Fruit fly (Drosophila melanogaster) whole organism, embryonic: Measurements from ENCODE around the gene MED19.
A peak's percentile ranks its signal among the peaks of the same experiment; 100 is the strongest.

Source experiments
- Adf1 ChIP-seq: fragments of 200-800 bp; sonication (Bioruptor generic); IDR thresholded peaks from 2 replicates; pipeline ENCODE4 v1.3.6; 2022; ENCODE audit warnings: missing biosample characterization, missing genetic modification characterization
- Atf6 ChIP-seq: fragments of 200-800 bp; sonication (Bioruptor generic); IDR thresholded peaks from 2 replicates; pipeline ENCODE4 v1.3.6; 2022; ENCODE audit warnings: missing biosample characterization, missing genetic modification characterization
- BtbVII ChIP-seq: fragments of 200-800 bp; sonication (Bioruptor generic); optimal IDR thresholded peaks from 3 replicates; lab custom pipeline; 2017; ENCODE audit warnings: missing biosample characterization, mild to moderate bottlenecking, missing genetic modification characterization
- Bteb2 ChIP-seq: fragments of 200-800 bp; sonication (Bioruptor generic); optimal IDR thresholded peaks from 2 replicates; lab custom pipeline; 2016; ENCODE audit warnings: missing biosample characterization, missing genetic modification characterization
- CG1024 ChIP-seq: fragments of 200-800 bp; sonication (Bioruptor generic); IDR thresholded peaks from 2 replicates; pipeline ENCODE4 v1.3.6; 2022; ENCODE audit warnings: missing biosample characterization, missing genetic modification characterization
- CG10959 ChIP-seq: fragments of 200-800 bp; sonication (Bioruptor generic); IDR thresholded peaks from 2 replicates; pipeline ENCODE4 v1.3.6; 2022; ENCODE audit warnings: missing biosample characterization, missing genetic modification characterization
- CG10979 ChIP-seq: fragments of 200-800 bp; sonication (Bioruptor generic); optimal IDR thresholded peaks from 2 replicates; lab custom pipeline; 2018; ENCODE audit warnings: missing biosample characterization, mild to moderate bottlenecking, missing genetic modification characterization, moderate library complexity
- CG11085 ChIP-seq: fragments of 200-800 bp; sonication (Bioruptor generic); IDR thresholded peaks from 2 replicates; pipeline ENCODE4 v1.3.6; 2022; ENCODE audit warnings: missing biosample characterization, missing genetic modification characterization
- CG11247 ChIP-seq: fragments of 200-800 bp; sonication (Bioruptor generic); IDR thresholded peaks from 2 replicates; pipeline ENCODE4 v1.3.6; 2022; ENCODE audit warnings: missing biosample characterization, missing genetic modification characterization
- CG13424 ChIP-seq: fragments of 200-800 bp; sonication (Bioruptor generic); optimal IDR thresholded peaks from 2 replicates; lab custom pipeline; 2019; ENCODE audit warnings: missing biosample characterization, mild to moderate bottlenecking, missing genetic modification characterization, moderate library complexity
- CG13624 ChIP-seq: fragments of 200-800 bp; sonication (Bioruptor generic); optimal IDR thresholded peaks from 2 replicates; lab custom pipeline; 2016; ENCODE audit warnings: missing biosample characterization, missing genetic modification characterization
- CG14441 ChIP-seq: fragments of 200-800 bp; sonication (Bioruptor generic); IDR thresholded peaks from 2 replicates; pipeline ENCODE4 v1.3.6; 2022; ENCODE audit warnings: missing biosample characterization, missing genetic modification characterization
- CG1603 ChIP-seq: fragments of 200-800 bp; sonication (Bioruptor generic); optimal IDR thresholded peaks from 2 replicates; lab custom pipeline; 2019; ENCODE audit warnings: missing biosample characterization, mild to moderate bottlenecking, missing genetic modification characterization, moderate library complexity
- CG16779 ChIP-seq: fragments of 200-800 bp; sonication (Bioruptor generic); IDR thresholded peaks from 2 replicates; pipeline ENCODE4 v1.3.6; 2022; ENCODE audit warnings: missing biosample characterization, missing genetic modification characterization
- CG17328 ChIP-seq: fragments of 200-800 bp; sonication (Bioruptor generic); IDR thresholded peaks from 2 replicates; pipeline ENCODE4 v1.3.6; 2022; ENCODE audit warnings: missing biosample characterization, missing genetic modification characterization
- CG18011 ChIP-seq: fragments of 200-800 bp; sonication (Bioruptor generic); optimal IDR thresholded peaks from 2 replicates; lab custom pipeline; 2017; ENCODE audit warnings: missing biosample characterization, missing genetic modification characterization, mild to moderate bottlenecking, moderate library complexity, missing genotype
- CG18619 ChIP-seq: fragments of 200-800 bp; sonication (Bioruptor generic); optimal IDR thresholded peaks from 3 replicates; lab custom pipeline; 2017; ENCODE audit warnings: missing biosample characterization, mild to moderate bottlenecking, missing genetic modification characterization
- CG2120 ChIP-seq: fragments of 200-800 bp; sonication (Bioruptor generic); optimal IDR thresholded peaks from 3 replicates; lab custom pipeline; 2016; ENCODE audit warnings: missing biosample characterization, missing genetic modification characterization
- CG33213 ChIP-seq: fragments of 200-800 bp; sonication (Bioruptor generic); optimal IDR thresholded peaks from 3 replicates; lab custom pipeline; 2016; ENCODE audit warnings: missing biosample characterization, missing genetic modification characterization
- CG3407 ChIP-seq: fragments of 200-800 bp; sonication (Bioruptor generic); optimal IDR thresholded peaks from 2 replicates; lab custom pipeline; 2018; ENCODE audit warnings: missing biosample characterization, mild to moderate bottlenecking, missing genetic modification characterization
- CG4282 ChIP-seq: fragments of 200-800 bp; sonication (Bioruptor generic); optimal IDR thresholded peaks from 2 replicates; lab custom pipeline; 2016; ENCODE audit warnings: missing biosample characterization, missing genetic modification characterization
- CG4730 ChIP-seq: fragments of 200-800 bp; sonication (Bioruptor generic); IDR thresholded peaks from 2 replicates; pipeline ENCODE4 v1.3.6; 2022; ENCODE audit warnings: missing biosample characterization, missing genetic modification characterization
- CG7556 ChIP-seq: fragments of 200-800 bp; sonication (Bioruptor generic); optimal IDR thresholded peaks from 2 replicates; lab custom pipeline; 2017; ENCODE audit warnings: missing biosample characterization, mild to moderate bottlenecking, missing genetic modification characterization
- CG7928 ChIP-seq: fragments of 200-800 bp; sonication (Bioruptor generic); optimal IDR thresholded peaks from 2 replicates; lab custom pipeline; 2017; ENCODE audit warnings: missing biosample characterization, mild to moderate bottlenecking, missing genetic modification characterization
- CG8924 ChIP-seq: fragments of 200-800 bp; optimal IDR thresholded peaks from 3 replicates; lab custom pipeline; 2019; ENCODE audit warnings: missing biosample characterization, mild to moderate bottlenecking, missing genetic modification characterization, moderate library complexity
- CoRest ChIP-seq: fragments of 200-800 bp; sonication (Bioruptor generic); optimal IDR thresholded peaks from 3 replicates; lab custom pipeline; 2018; ENCODE audit warnings: missing biosample characterization, mild to moderate bottlenecking, missing genetic modification characterization, moderate library complexity
- E2f2 ChIP-seq: fragments of 200-800 bp; sonication (Bioruptor generic); IDR thresholded peaks from 2 replicates; pipeline ENCODE4 v1.3.6; 2022; ENCODE audit warnings: missing biosample characterization, missing genetic modification characterization
- Gsc ChIP-seq: fragments of 200-800 bp; sonication (Bioruptor generic); IDR thresholded peaks from 2 replicates; pipeline ENCODE4 v1.3.6; 2022; ENCODE audit warnings: missing biosample characterization, missing genetic modification characterization
- HmgD ChIP-seq: fragments of 200-800 bp; sonication (Bioruptor generic); optimal IDR thresholded peaks from 3 replicates; lab custom pipeline; 2016; ENCODE audit warnings: missing biosample characterization, missing genetic modification characterization
- HmgZ ChIP-seq: fragments of 200-800 bp; sonication (Bioruptor generic); optimal IDR thresholded peaks from 2 replicates; lab custom pipeline; 2018; ENCODE audit warnings: missing biosample characterization, mild to moderate bottlenecking, missing genetic modification characterization
- MBD-R2 ChIP-seq: fragments of 200-800 bp; sonication (Bioruptor generic); IDR thresholded peaks from 2 replicates; pipeline ENCODE4 v1.3.6; 2022; ENCODE audit warnings: missing biosample characterization, missing genetic modification characterization
- Optix ChIP-seq: fragments of 200-800 bp; sonication (Bioruptor generic); IDR thresholded peaks from 3 replicates; pipeline ENCODE4 v1.3.6; 2022; ENCODE audit warnings: missing biosample characterization, missing genetic modification characterization
- Ptx1 ChIP-seq: fragments of 200-800 bp; sonication (Bioruptor generic); IDR thresholded peaks from 2 replicates; pipeline ENCODE4 v1.3.6; 2022; ENCODE audit warnings: missing biosample characterization, missing genetic modification characterization
- ac ChIP-seq: fragments of 200-800 bp; sonication (Bioruptor generic); optimal IDR thresholded peaks from 3 replicates; lab custom pipeline; 2017; ENCODE audit warnings: missing biosample characterization, mild to moderate bottlenecking, missing genetic modification characterization
- bigmax ChIP-seq: fragments of 200-800 bp; sonication (Bioruptor generic); optimal IDR thresholded peaks from 2 replicates; lab custom pipeline; 2018; ENCODE audit warnings: missing biosample characterization, mild to moderate bottlenecking, missing genetic modification characterization
- bowl ChIP-seq: fragments of 200-800 bp; sonication (Bioruptor generic); IDR thresholded peaks from 2 replicates; pipeline ENCODE4 v1.3.6; 2022; ENCODE audit warnings: missing biosample characterization, missing genetic modification characterization
- cad ChIP-seq: fragments of >200 bp; optimal IDR thresholded peaks from 2 replicates; lab custom pipeline; 2017; ENCODE audit warnings: missing biosample characterization, missing genetic modification characterization
- caup ChIP-seq: fragments of 200-800 bp; sonication (Bioruptor generic); optimal IDR thresholded peaks from 3 replicates; lab custom pipeline; 2017; ENCODE audit warnings: missing biosample characterization, mild to moderate bottlenecking, missing genetic modification characterization, moderate library complexity; ENCODE audit not compliant: severe bottlenecking
- chif ChIP-seq, 2 experiments: fragments of 200-800 bp; sonication (Bioruptor generic); optimal IDR thresholded peaks; 3 replicates each; lab custom pipeline; 2016; ENCODE audit warnings: missing biosample characterization in 2 of 2, missing genetic modification characterization in 2 of 2
- dati ChIP-seq: fragments of 200-800 bp; sonication (Bioruptor generic); IDR thresholded peaks from 2 replicates; pipeline ENCODE4 v1.3.6; 2022; ENCODE audit warnings: missing biosample characterization, missing genetic modification characterization
- exex ChIP-seq: fragments of 200-800 bp; sonication (Bioruptor generic); optimal IDR thresholded peaks from 4 replicates; lab custom pipeline; 2018; ENCODE audit warnings: missing biosample characterization, mild to moderate bottlenecking, missing genetic modification characterization, moderate library complexity
- grau ChIP-seq: fragments of 200-800 bp; optimal IDR thresholded peaks from 3 replicates; lab custom pipeline; 2019; ENCODE audit warnings: missing biosample characterization, mild to moderate bottlenecking, missing genetic modification characterization, moderate library complexity
- kni ChIP-seq: fragments of 200-800 bp; sonication (Bioruptor generic); optimal IDR thresholded peaks from 3 replicates; lab custom pipeline; 2017; ENCODE audit warnings: mild to moderate bottlenecking, missing biosample characterization, missing genetic modification reagents, missing genetic modification characterization
- maf-S ChIP-seq: fragments of 200-800 bp; sonication (Bioruptor generic); optimal IDR thresholded peaks from 2 replicates; lab custom pipeline; 2016; ENCODE audit warnings: missing biosample characterization, missing genetic modification characterization
- mld ChIP-seq: fragments of 200-800 bp; sonication (Bioruptor generic); IDR thresholded peaks from 3 replicates; pipeline ENCODE4 v1.3.6; 2022; ENCODE audit warnings: missing biosample characterization, missing genetic modification characterization; ENCODE audit not compliant: partially characterized antibody
- nmo ChIP-seq: fragments of 200-800 bp; sonication (Bioruptor generic); optimal IDR thresholded peaks from 2 replicates; lab custom pipeline; 2018; ENCODE audit warnings: missing biosample characterization, mild to moderate bottlenecking, missing genetic modification characterization, moderate library complexity
- p53 ChIP-seq: fragments of 200-800 bp; sonication (Bioruptor generic); optimal IDR thresholded peaks from 2 replicates; lab custom pipeline; 2016; ENCODE audit warnings: missing biosample characterization, missing genetic modification characterization
- pb ChIP-seq: fragments of 200-800 bp; sonication (Bioruptor generic); optimal IDR thresholded peaks from 3 replicates; lab custom pipeline; 2016; ENCODE audit warnings: missing biosample characterization, missing genetic modification characterization
- schlank ChIP-seq: fragments of 200-800 bp; sonication (Bioruptor generic); optimal IDR thresholded peaks from 2 replicates; lab custom pipeline; 2018; ENCODE audit warnings: missing biosample characterization, mild to moderate bottlenecking, missing genetic modification characterization
- sd ChIP-seq: fragments of 200-800 bp; sonication (Bioruptor generic); optimal IDR thresholded peaks from 3 replicates; lab custom pipeline; 2018; ENCODE audit warnings: missing biosample characterization, mild to moderate bottlenecking, missing genetic modification characterization, moderate library complexity
- ttk ChIP-seq: fragments of 200-800 bp; sonication (Bioruptor generic); IDR thresholded peaks from 2 replicates; pipeline ENCODE4 v2.1.2; 2022; ENCODE audit warnings: missing biosample characterization, missing genetic modification characterization
- wor ChIP-seq: fragments of 200-800 bp; sonication (Bioruptor generic); IDR thresholded peaks from 2 replicates; pipeline ENCODE4 v1.3.6; 2022; ENCODE audit warnings: missing biosample characterization, missing genetic modification characterization

MED19 gene

dm6 chr3L:17804511-17804910 lies 41.8 kb downstream of the MED19 start, which contains the start of gene ais (continued):
- TF ChIP-seq wor (no peak), CG1603 (tag; lab: Kevin White, UChicago) (peak; percentile 53), CG3407 (GFP tag; lab: Kevin White, UChicago) (no peak), Ptx1 (no peak), E2f2 (GFP tag; lab: Robert Waterston, UW) (peak; percentile 51), CG7928 (GFP tag; lab: Kevin White, UChicago) (peak; percentile 55), CG4730 (GFP tag; lab: Robert Waterston, UW) (no peak), grau (tag; lab: Kevin White, UChicago) (peak; percentile 41), pb (no peak), CG7556 (GFP tag; lab: Kevin White, UChicago) (no peak), CoRest (peak; percentile 29), CG13424 (tag; lab: Kevin White, UChicago) (peak; percentile 32), CG17328 (GFP tag; lab: Robert Waterston, UW) (no peak), MBD-R2 (GFP tag; lab: Robert Waterston, UW) (peak; percentile 53), ttk (no peak)

- TF ChIP-seq Atf6 (GFP tag; lab: Robert Waterston, UW) (peak; percentile 24; the same call in 1 of the 2 replicates), CG10979 (peak; percentile 18), CG16779 (0 out of 2 replicates have a peak, but pooled peaks have one; percentile 22), CG1024 (no peak; the same call in 1 of the 2 replicates), kni (GFP tag; lab: Kevin White, UChicago) (no peak), ac (no peak), bowl (GFP tag; lab: Robert Waterston, UW) (no peak), CG18011 (GFP tag; lab: Kevin White, UChicago) (no peak), Bteb2 (GFP tag; lab: Kevin White, UChicago) (peak; percentile 16), CG14441 (no peak), maf-S (GFP tag; lab: Kevin White, UChicago) (no peak), schlank (no peak), sd (tag; lab: Kevin White, UChicago) (no peak), HmgZ (tag; lab: Kevin White, UChicago) (peak; percentile 83), CG11247 (GFP tag; lab: Robert Waterston, UW) (no peak), HmgD (GFP tag; lab: Kevin White, UChicago) (peak; percentile 72), BtbVII (GFP tag; lab: Kevin White, UChicago) (peak; percentile 34), CG18619 (peak; percentile 29), Adf1 (GFP tag; lab: Robert Waterston, UW) (no peak), CG8924 (peak; percentile 48), CG13624 (GFP tag; lab: Kevin White, UChicago) (peak; percentile 44), CG11085 (no peak), CG4282 (GFP tag; lab: Kevin White, UChicago) (no peak), cad (GFP tag; lab: Kevin White, UChicago) (no peak), exex (tag; lab: Kevin White, UChicago) (no peak), dati (GFP tag; lab: Robert Waterston, UW) (no peak), CG2120 (GFP tag; lab: Kevin White, UChicago) (peak; percentile 70), Gsc (GFP tag; lab: Robert Waterston, UW) (no peak), nmo (GFP tag; lab: Kevin White, UChicago) (peak; percentile 77), mld (GFP tag; lab: Robert Waterston, UW) (no peak), caup (no peak), bigmax (GFP tag; lab: Kevin White, UChicago) (no peak), p53 (GFP tag; lab: Kevin White, UChicago) (no peak), chif (GFP tag; optimal IDR thresholded peaks at IDR 0.05; lab: Kevin White, UChicago) (no peak), Optix (no peak), CG10959 (GFP tag; lab: Robert Waterston, UW) (no peak), CG33213 (GFP tag; lab: Kevin White, UChicago) (peak; percentile 79)
Measured at dm6 chr3L:17802107-17802506, 44.2 kb downstream of the MED19 start, which contains the start of gene NUCB1. Gene NUCB1, minus strand, starts transcription at chr3L:17802279.
